Fruit fly (Drosophila melanogaster) whole organism, embryonic: ENCODE data around the gene CG6163.

Experiments
- Ada2b ChIP-seq: fragments of 200-800 bp; sonication (Bioruptor generic); IDR thresholded peaks from 2 replicates; pipeline ENCODE4 v1.3.6; 2022; ENCODE audit warnings: missing biosample characterization, missing genetic modification characterization
- C15 ChIP-seq: fragments of 200-800 bp; sonication (Bioruptor generic); IDR thresholded peaks from 3 replicates; pipeline ENCODE4 v1.3.6; 2022; ENCODE audit warnings: missing biosample characterization, missing genetic modification characterization
- CG10321 ChIP-seq: fragments of 200-800 bp; sonication (Bioruptor generic); IDR thresholded peaks from 2 replicates; pipeline ENCODE4 v1.3.6; 2022; ENCODE audit warnings: missing biosample characterization, missing genetic modification characterization
- CG10959 ChIP-seq: fragments of 200-800 bp; sonication (Bioruptor generic); IDR thresholded peaks from 2 replicates; pipeline ENCODE4 v1.3.6; 2022; ENCODE audit warnings: missing biosample characterization, missing genetic modification characterization
- CG11085 ChIP-seq: fragments of 200-800 bp; sonication (Bioruptor generic); IDR thresholded peaks from 2 replicates; pipeline ENCODE4 v1.3.6; 2022; ENCODE audit warnings: missing biosample characterization, missing genetic modification characterization
- CG12769 ChIP-seq: fragments of 200-800 bp; sonication (Bioruptor generic); optimal IDR thresholded peaks from 2 replicates; lab custom pipeline; 2019; ENCODE audit warnings: missing biosample characterization, mild to moderate bottlenecking, missing genetic modification characterization, moderate library complexity
- CG13775 ChIP-seq: fragments of 200-800 bp; sonication (Bioruptor generic); optimal IDR thresholded peaks from 3 replicates; lab custom pipeline; 2017; ENCODE audit warnings: missing biosample characterization, mild to moderate bottlenecking, missing genetic modification characterization
- CG15696 ChIP-seq: fragments of 200-800 bp; sonication (Bioruptor generic); optimal IDR thresholded peaks from 2 replicates; lab custom pipeline; 2019; ENCODE audit warnings: missing biosample characterization, mild to moderate bottlenecking, missing genetic modification characterization, moderate library complexity
- CG1832 ChIP-seq: fragments of 200-800 bp; sonication (Bioruptor generic); optimal IDR thresholded peaks from 2 replicates; lab custom pipeline; 2017; ENCODE audit warnings: missing biosample characterization, mild to moderate bottlenecking, missing genetic modification characterization, inconsistent platforms
- CG2116 ChIP-seq: fragments of 200-800 bp; sonication (Bioruptor generic); optimal IDR thresholded peaks from 3 replicates; lab custom pipeline; 2018; ENCODE audit warnings: missing biosample characterization, mild to moderate bottlenecking, missing genetic modification characterization
- CG2199 ChIP-seq: fragments of 200-800 bp; sonication (Bioruptor generic); IDR thresholded peaks from 3 replicates; pipeline ENCODE4 v1.3.6; 2022; ENCODE audit warnings: missing biosample characterization, missing genetic modification characterization
- CG2202 ChIP-seq: fragments of 200-800 bp; sonication (Bioruptor generic); optimal IDR thresholded peaks from 2 replicates; lab custom pipeline; 2018; ENCODE audit warnings: missing biosample characterization, mild to moderate bottlenecking, missing genetic modification characterization
- CG2712 ChIP-seq: fragments of 200-800 bp; optimal IDR thresholded peaks from 3 replicates; lab custom pipeline; 2019; ENCODE audit warnings: missing biosample characterization, mild to moderate bottlenecking, missing genetic modification characterization, moderate library complexity
- CG30431 ChIP-seq: fragments of 200-800 bp; sonication (Bioruptor generic); optimal IDR thresholded peaks from 2 replicates; lab custom pipeline; 2017; ENCODE audit warnings: missing biosample characterization, missing genetic modification characterization
- CG6654 ChIP-seq: fragments of 200-800 bp; sonication (Bioruptor generic); optimal IDR thresholded peaks from 2 replicates; lab custom pipeline; 2017; ENCODE audit warnings: missing biosample characterization, mild to moderate bottlenecking, missing genetic modification characterization
- CG7271 ChIP-seq: fragments of 200-800 bp; sonication (Bioruptor generic); optimal IDR thresholded peaks from 2 replicates; lab custom pipeline; 2018; ENCODE audit warnings: missing biosample characterization, mild to moderate bottlenecking, missing genetic modification characterization, moderate library complexity
- CG7839 ChIP-seq: fragments of 200-800 bp; sonication (Bioruptor generic); optimal IDR thresholded peaks from 3 replicates; lab custom pipeline; 2018; ENCODE audit warnings: missing biosample characterization, mild to moderate bottlenecking, missing genetic modification characterization, moderate library complexity
- CG8478 ChIP-seq: fragments of >200 bp; optimal IDR thresholded peaks from 2 replicates; lab custom pipeline; 2018
- CG8944 ChIP-seq: fragments of 200-800 bp; sonication (Bioruptor generic); optimal IDR thresholded peaks from 3 replicates; lab custom pipeline; 2016; ENCODE audit warnings: missing biosample characterization, missing genetic modification characterization
- CG9215 ChIP-seq: fragments of 200-800 bp; sonication (Bioruptor generic); IDR thresholded peaks from 2 replicates; pipeline ENCODE4 v1.3.6; 2022; ENCODE audit warnings: missing biosample characterization, missing genetic modification characterization
- CG9437 ChIP-seq: fragments of 200-800 bp; sonication (Bioruptor generic); optimal IDR thresholded peaks from 2 replicates; lab custom pipeline; 2018; ENCODE audit warnings: missing biosample characterization, mild to moderate bottlenecking, missing genetic modification characterization
- CG9609 ChIP-seq: fragments of 200-800 bp; sonication (Bioruptor generic); optimal IDR thresholded peaks from 3 replicates; lab custom pipeline; 2016; ENCODE audit warnings: missing biosample characterization, missing genetic modification characterization
- CG9876 ChIP-seq: fragments of 200-800 bp; sonication (Bioruptor generic); optimal IDR thresholded peaks from 2 replicates; lab custom pipeline; 2016; ENCODE audit warnings: missing biosample characterization, missing genetic modification characterization
- D ChIP-seq, 2 experiments: fragments of 200-800 bp in 1 of 2; fragments of >200 bp in 1 of 2; sonication (Bioruptor generic) in 1 of 2; optimal IDR thresholded peaks; 2 replicates in 1 of 2; 3 replicates in 1 of 2; lab custom pipeline; 2017; ENCODE audit warnings: mild to moderate bottlenecking in 1 of 2, missing biosample characterization in 1 of 2, missing genetic modification characterization in 1 of 2, missing genetic modification reagents in 1 of 2
- Dip3 ChIP-seq: fragments of 200-800 bp; sonication (Bioruptor generic); optimal IDR thresholded peaks from 3 replicates; lab custom pipeline; 2016; ENCODE audit warnings: missing biosample characterization, missing genetic modification characterization
- Hey ChIP-seq: fragments of 200-800 bp; sonication (Bioruptor generic); optimal IDR thresholded peaks from 3 replicates; lab custom pipeline; 2018; ENCODE audit warnings: missing biosample characterization, mild to moderate bottlenecking, missing genetic modification characterization
- Lpt ChIP-seq: fragments of >200 bp; optimal IDR thresholded peaks from 2 replicates; lab custom pipeline; 2018; ENCODE audit warnings: missing biosample characterization, missing genetic modification characterization
- Max ChIP-seq: fragments of 200-800 bp; sonication (Bioruptor generic); optimal IDR thresholded peaks from 2 replicates; lab custom pipeline; 2016; ENCODE audit warnings: missing biosample characterization, mild to moderate bottlenecking, missing genetic modification characterization
- Nf-YB ChIP-seq: fragments of 200-800 bp; sonication (Bioruptor generic); optimal IDR thresholded peaks from 3 replicates; lab custom pipeline; 2019; ENCODE audit warnings: missing biosample characterization, mild to moderate bottlenecking, missing genetic modification characterization, moderate library complexity
- Nf-YC ChIP-seq: fragments of 200-800 bp; optimal IDR thresholded peaks from 3 replicates; lab custom pipeline; 2019; ENCODE audit warnings: missing biosample characterization, mild to moderate bottlenecking, missing genetic modification characterization, moderate library complexity
- TFAM ChIP-seq: fragments of 200-800 bp; sonication (Bioruptor generic); optimal IDR thresholded peaks from 2 replicates; lab custom pipeline; 2017; ENCODE audit warnings: missing biosample characterization, missing genetic modification characterization, inconsistent platforms
- YL-1 ChIP-seq: fragments of 200-800 bp; sonication (Bioruptor generic); optimal IDR thresholded peaks from 3 replicates; lab custom pipeline; 2017; ENCODE audit warnings: missing biosample characterization, mild to moderate bottlenecking, missing genetic modification characterization
- aop ChIP-seq: fragments of 200-800 bp; sonication (Bioruptor generic); IDR thresholded peaks from 2 replicates; pipeline ENCODE4 v1.3.6; 2022; ENCODE audit warnings: missing biosample characterization, missing genetic modification characterization
- ara ChIP-seq: fragments of 200-800 bp; sonication (Bioruptor generic); IDR thresholded peaks from 2 replicates; pipeline ENCODE4 v1.3.6; 2022; ENCODE audit warnings: missing biosample characterization, missing genetic modification characterization
- chinmo ChIP-seq: fragments of 200-800 bp; sonication (Bioruptor generic); IDR thresholded peaks from 4 replicates; pipeline ENCODE4 v1.3.6; 2022; ENCODE audit warnings: missing biosample characterization, missing genetic modification characterization; ENCODE audit not compliant: partially characterized antibody
- cwo ChIP-seq: fragments of 200-800 bp; sonication (Bioruptor generic); optimal IDR thresholded peaks from 3 replicates; lab custom pipeline; 2017; ENCODE audit warnings: missing biosample characterization, missing genetic modification characterization, mild to moderate bottlenecking, moderate library complexity, missing genetic modification reagents
- fd102C ChIP-seq: fragments of 200-800 bp; sonication (Bioruptor generic); optimal IDR thresholded peaks from 2 replicates; lab custom pipeline; 2018; ENCODE audit warnings: missing biosample characterization, mild to moderate bottlenecking, missing genetic modification characterization, moderate library complexity
- gce ChIP-seq: fragments of 200-800 bp; sonication (Bioruptor generic); IDR thresholded peaks from 3 replicates; pipeline ENCODE4 v1.3.6; 2022; ENCODE audit warnings: missing biosample characterization, missing genetic modification characterization
- grn ChIP-seq: fragments of 200-800 bp; sonication (Bioruptor generic); optimal IDR thresholded peaks from 3 replicates; lab custom pipeline; 2017; ENCODE audit warnings: missing biosample characterization, missing genetic modification characterization
- hkb ChIP-seq, 2 experiments: fragments of 200-800 bp in 1 of 2; fragments of >200 bp in 1 of 2; sonication (Bioruptor generic) in 1 of 2; IDR thresholded peaks in 1 of 2; optimal IDR thresholded peaks in 1 of 2; 2 replicates each; pipeline versions ENCODE4 v1.3.6 to Lab custom; 2017 to 2022; ENCODE audit warnings: missing biosample characterization in 1 of 2, missing genetic modification characterization in 1 of 2
- lilli ChIP-seq: fragments of 200-800 bp; sonication (Bioruptor generic); optimal IDR thresholded peaks from 3 replicates; lab custom pipeline; 2016; ENCODE audit warnings: missing biosample characterization, missing genetic modification characterization
- mld ChIP-seq: fragments of 200-800 bp; sonication (Bioruptor generic); IDR thresholded peaks from 3 replicates; pipeline ENCODE4 v1.3.6; 2022; ENCODE audit warnings: missing biosample characterization, missing genetic modification characterization; ENCODE audit not compliant: partially characterized antibody
- ranshi ChIP-seq: fragments of 200-800 bp; sonication (Bioruptor generic); IDR thresholded peaks from 2 replicates; pipeline ENCODE4 v1.3.6; 2022; ENCODE audit warnings: missing biosample characterization, missing genetic modification characterization
- sc ChIP-seq, 3 experiments: fragments of >200 bp in 2 of 3; fragments of 200-800 bp in 1 of 3; sonication (Bioruptor generic) in 1 of 3; optimal IDR thresholded peaks; 2 replicates in 2 of 3; 3 replicates in 1 of 3; lab custom pipeline; 2017; ENCODE audit warnings: mild to moderate bottlenecking in 1 of 3, missing biosample characterization in 1 of 3, missing genetic modification characterization in 1 of 3, missing genetic modification reagents in 1 of 3
- sim ChIP-seq: fragments of 200-800 bp; sonication (Bioruptor generic); IDR thresholded peaks from 2 replicates; pipeline ENCODE4 v1.3.6; 2022; ENCODE audit warnings: missing biosample characterization, missing genetic modification characterization
- sob ChIP-seq: fragments of 200-800 bp; sonication (Bioruptor generic); IDR thresholded peaks from 2 replicates; pipeline ENCODE4 v1.3.6; 2022; ENCODE audit warnings: missing biosample characterization, missing genetic modification characterization
- tx ChIP-seq: fragments of 200-800 bp; sonication (Bioruptor generic); optimal IDR thresholded peaks from 2 replicates; lab custom pipeline; 2016; ENCODE audit warnings: missing biosample characterization, missing genetic modification characterization
- yki ChIP-seq: fragments of >200 bp; optimal IDR thresholded peaks from 3 replicates; lab custom pipeline; 2018

Gene CG6163

dm6 chr3L:11368319-11369299 is 3.9 kb upstream of the CG6163 start (continued):
- TF ChIP-seq C15 (GFP tag; lab: Robert Waterston, UW) (no peak), CG12769 (tag; lab: Kevin White, UChicago) (no peak), CG9609 (GFP tag; lab: Kevin White, UChicago) (no peak), chinmo (GFP tag; lab: Robert Waterston, UW) (0 out of 4 replicates have a peak, but pooled peaks have one; percentile 42), hkb (optimal IDR thresholded peaks at IDR 0.05; lab: Kevin White, UChicago) (no peak), hkb (GFP tag; IDR thresholded peaks at IDR 0.05; lab: Robert Waterston, UW) (peak; percentile 7; the same call in 1 of the 2 replicates), YL-1 (GFP tag; lab: Kevin White, UChicago) (no peak), yki (lab: Kevin White, UChicago) (no peak), D (optimal IDR thresholded peaks at IDR 0.05; lab: Kevin White, UChicago) (no peak), D (GFP tag; optimal IDR thresholded peaks at IDR 0.05; lab: Kevin White, UChicago) (peak; percentile 23), Nf-YC (tag; lab: Kevin White, UChicago) (no peak), CG11085 (GFP tag; lab: Robert Waterston, UW) (no peak), cwo (GFP tag; lab: Kevin White, UChicago) (no peak), Dip3 (GFP tag; lab: Kevin White, UChicago) (no peak), tx (GFP tag; lab: Kevin White, UChicago) (no peak), lilli (GFP tag; lab: Kevin White, UChicago) (no peak), Hey (tag; lab: Kevin White, UChicago) (no peak), fd102C (GFP tag; lab: Kevin White, UChicago) (no peak), CG13775 (no peak), CG2116 (GFP tag; lab: Kevin White, UChicago) (no peak), CG15696 (tag; lab: Kevin White, UChicago) (no peak), CG9215 (GFP tag; lab: Robert Waterston, UW) (no peak), CG8944 (no peak), Nf-YB (GFP tag; lab: Kevin White, UChicago) (no peak), Lpt (GFP tag; lab: Kevin White, UChicago) (no peak), aop (no peak), CG2712 (tag; lab: Kevin White, UChicago) (peak; percentile 54), ranshi (GFP tag; lab: Robert Waterston, UW) (no peak), CG10959 (no peak), Max (GFP tag; lab: Kevin White, UChicago) (no peak), CG2202 (tag; lab: Kevin White, UChicago) (no peak), sob (GFP tag; lab: Robert Waterston, UW) (0 out of 2 replicates have a peak, but pooled peaks have one; percentile 44), CG30431 (GFP tag; lab: Kevin White, UChicago) (no peak), CG7839 (tag; lab: Kevin White, UChicago) (peak; percentile 20), CG9876 (no peak), CG2199 (no peak), CG10321 (GFP tag; lab: Robert Waterston, UW) (no peak), Ada2b (GFP tag; lab: Robert Waterston, UW) (no peak), TFAM (GFP tag; lab: Kevin White, UChicago) (no peak), mld (no peak), sim (GFP tag; lab: Robert Waterston, UW) (no peak), CG6654 (no peak), CG8478 (lab: Kevin White, UChicago) (no peak), ara (GFP tag; lab: Robert Waterston, UW) (no peak), sc (optimal IDR thresholded peaks at IDR 0.05; lab: Kevin White, UChicago) (no peak), sc (GFP tag; optimal IDR thresholded peaks at IDR 0.05; lab: Kevin White, UChicago) (no peak), CG9437 (no peak), CG7271 (tag; lab: Kevin White, UChicago) (no peak), gce (GFP tag; lab: Robert Waterston, UW) (peak; percentile 64; the same call in 1 of the 3 replicates), CG1832 (no peak), grn (GFP tag; lab: Kevin White, UChicago) (no peak)
